Fruit fly (Drosophila melanogaster) whole organism, embryonic: ENCODE measurements around the gene Rpp21.

Source experiments
- Asciz ChIP-seq: fragments of 200-800 bp; sonication (Bioruptor generic); optimal IDR thresholded peaks from 2 replicates; lab custom pipeline; 2017; ENCODE audit warnings: missing biosample characterization, mild to moderate bottlenecking, missing genetic modification characterization, missing genetic modification reagents
- CG11504 ChIP-seq: fragments of 200-800 bp; sonication (Bioruptor generic); optimal IDR thresholded peaks from 3 replicates; lab custom pipeline; 2019; ENCODE audit warnings: missing biosample characterization, mild to moderate bottlenecking, missing genetic modification characterization, moderate library complexity
- CG11695 ChIP-seq: fragments of 200-800 bp; sonication (Bioruptor generic); IDR thresholded peaks from 3 replicates; pipeline ENCODE4 v1.3.6; 2022; ENCODE audit warnings: missing biosample characterization, missing genetic modification characterization
- CG11696 ChIP-seq: fragments of 200-800 bp; sonication (Bioruptor generic); IDR thresholded peaks from 2 replicates; pipeline ENCODE4 v1.3.6; 2022; ENCODE audit warnings: missing biosample characterization, missing genetic modification characterization
- CG12104 ChIP-seq: fragments of 200-800 bp; sonication (Bioruptor generic); optimal IDR thresholded peaks from 3 replicates; lab custom pipeline; 2016; ENCODE audit warnings: missing biosample characterization, missing genetic modification characterization
- CG12391 ChIP-seq: fragments of 200-800 bp; sonication (Bioruptor generic); optimal IDR thresholded peaks from 3 replicates; lab custom pipeline; 2018; ENCODE audit warnings: missing biosample characterization, mild to moderate bottlenecking, missing genetic modification characterization, moderate library complexity
- CG12659 ChIP-seq: fragments of 200-800 bp; sonication (Bioruptor generic); optimal IDR thresholded peaks from 3 replicates; lab custom pipeline; 2017; ENCODE audit warnings: mild to moderate bottlenecking, missing biosample characterization, missing genetic modification reagents, missing genetic modification characterization
- CG13775 ChIP-seq: fragments of 200-800 bp; sonication (Bioruptor generic); optimal IDR thresholded peaks from 3 replicates; lab custom pipeline; 2017; ENCODE audit warnings: missing biosample characterization, mild to moderate bottlenecking, missing genetic modification characterization
- CG15011 ChIP-seq: fragments of 200-800 bp; sonication (Bioruptor generic); optimal IDR thresholded peaks from 3 replicates; lab custom pipeline; 2018; ENCODE audit warnings: missing biosample characterization, mild to moderate bottlenecking, missing genetic modification characterization
- CG15479 ChIP-seq: fragments of 200-800 bp; sonication (Bioruptor generic); optimal IDR thresholded peaks from 3 replicates; lab custom pipeline; 2019; ENCODE audit warnings: missing biosample characterization, mild to moderate bottlenecking, missing genetic modification characterization, moderate library complexity
- CG15601 ChIP-seq: fragments of 200-800 bp; sonication (Bioruptor generic); optimal IDR thresholded peaks from 3 replicates; lab custom pipeline; 2019; ENCODE audit warnings: missing biosample characterization, mild to moderate bottlenecking, missing genetic modification characterization, moderate library complexity
- CG16863 ChIP-seq: fragments of 200-800 bp; sonication (Bioruptor generic); optimal IDR thresholded peaks from 3 replicates; lab custom pipeline; 2016; ENCODE audit warnings: missing biosample characterization, missing genetic modification characterization
- CG17568 ChIP-seq: fragments of 200-800 bp; sonication (Bioruptor generic); optimal IDR thresholded peaks from 2 replicates; lab custom pipeline; 2018; ENCODE audit warnings: missing biosample characterization, mild to moderate bottlenecking, missing genetic modification characterization, moderate library complexity
- CG18262 ChIP-seq: fragments of 200-800 bp; optimal IDR thresholded peaks from 3 replicates; lab custom pipeline; 2019; ENCODE audit warnings: missing biosample characterization, mild to moderate bottlenecking, missing genetic modification characterization, moderate library complexity
- CG18476 ChIP-seq: fragments of 200-800 bp; sonication (Bioruptor generic); optimal IDR thresholded peaks from 2 replicates; lab custom pipeline; 2016; ENCODE audit warnings: missing biosample characterization, mild to moderate bottlenecking, missing genetic modification characterization
- CG3065 ChIP-seq: fragments of 200-800 bp; sonication (Bioruptor generic); optimal IDR thresholded peaks from 2 replicates; lab custom pipeline; 2016; ENCODE audit warnings: missing biosample characterization, missing genetic modification characterization
- CG32532 ChIP-seq: fragments of 200-800 bp; sonication (Bioruptor generic); IDR thresholded peaks from 2 replicates; pipeline ENCODE4 v1.3.6; 2022; ENCODE audit warnings: missing biosample characterization, missing genetic modification characterization
- CG3407 ChIP-seq: fragments of 200-800 bp; sonication (Bioruptor generic); optimal IDR thresholded peaks from 2 replicates; lab custom pipeline; 2018; ENCODE audit warnings: missing biosample characterization, mild to moderate bottlenecking, missing genetic modification characterization
- CG34224 ChIP-seq: fragments of 200-800 bp; sonication (Bioruptor generic); IDR thresholded peaks from 3 replicates; pipeline ENCODE4 v1.3.6; 2022; ENCODE audit warnings: missing biosample characterization, missing genetic modification characterization; ENCODE audit not compliant: partially characterized antibody
- CG3726 ChIP-seq: fragments of 200-800 bp; sonication (Bioruptor generic); IDR thresholded peaks from 3 replicates; pipeline ENCODE4, ENCODE4 v1.3.6; 2022; ENCODE audit warnings: missing biosample characterization, missing genetic modification characterization
- CG6175 ChIP-seq: fragments of 200-800 bp; sonication (Bioruptor generic); IDR thresholded peaks from 3 replicates; pipeline ENCODE4 v1.3.6; 2022; ENCODE audit warnings: missing biosample characterization, missing genetic modification characterization
- CG8290 ChIP-seq, 3 experiments: fragments of 200-800 bp; sonication (Bioruptor generic); optimal IDR thresholded peaks; 2 replicates each; lab custom pipeline; 2016 to 2019; ENCODE audit warnings: missing biosample characterization in 3 of 3, missing genetic modification characterization in 3 of 3, mild to moderate bottlenecking in 2 of 3, moderate library complexity in 1 of 3
- CG8359 ChIP-seq: fragments of 200-800 bp; sonication (Bioruptor generic); optimal IDR thresholded peaks from 2 replicates; lab custom pipeline; 2017; ENCODE audit warnings: missing biosample characterization, mild to moderate bottlenecking, missing genetic modification characterization, borderline replicate concordance
- CG9876 ChIP-seq: fragments of 200-800 bp; sonication (Bioruptor generic); optimal IDR thresholded peaks from 2 replicates; lab custom pipeline; 2016; ENCODE audit warnings: missing biosample characterization, missing genetic modification characterization
- CoRest ChIP-seq: fragments of 200-800 bp; sonication (Bioruptor generic); optimal IDR thresholded peaks from 3 replicates; lab custom pipeline; 2018; ENCODE audit warnings: missing biosample characterization, mild to moderate bottlenecking, missing genetic modification characterization, moderate library complexity
- CrebB ChIP-seq: fragments of 200-800 bp; sonication (Bioruptor generic); optimal IDR thresholded peaks from 3 replicates; lab custom pipeline; 2018; ENCODE audit warnings: missing biosample characterization, mild to moderate bottlenecking, missing genetic modification characterization
- Deaf1 ChIP-seq: fragments of 200-800 bp; optimal IDR thresholded peaks from 3 replicates; lab custom pipeline; 2019; ENCODE audit warnings: missing biosample characterization, mild to moderate bottlenecking, missing genetic modification characterization, moderate library complexity
- Dref ChIP-seq: fragments of 200-800 bp; sonication (Bioruptor generic); IDR thresholded peaks from 2 replicates; pipeline ENCODE4 v1.3.6; 2022; ENCODE audit warnings: missing biosample characterization, missing genetic modification characterization
- MTF-1 ChIP-seq: fragments of 200-800 bp; sonication (Bioruptor generic); optimal IDR thresholded peaks from 2 replicates; lab custom pipeline; 2018; ENCODE audit warnings: missing biosample characterization, mild to moderate bottlenecking, missing genetic modification characterization, borderline replicate concordance
- Med ChIP-seq: fragments of 200-800 bp; sonication (Bioruptor generic); peaks from one replicate; lab custom pipeline; 2016; ENCODE audit warnings: missing biosample characterization, missing genetic modification characterization, mild to moderate bottlenecking, inconsistent platforms, moderate library complexity
- NC2α ChIP-seq: fragments of 200-800 bp; sonication (Bioruptor generic); optimal IDR thresholded peaks from 2 replicates; lab custom pipeline; 2016; ENCODE audit warnings: missing biosample characterization, missing genetic modification characterization
- Usf ChIP-seq: fragments of 200-800 bp; sonication (Bioruptor generic); optimal IDR thresholded peaks from 2 replicates; lab custom pipeline; 2017; ENCODE audit warnings: missing genotype, missing biosample characterization, missing genetic modification characterization
- Xrp1 ChIP-seq: fragments of 200-800 bp; sonication (Bioruptor generic); IDR thresholded peaks from 2 replicates; pipeline ENCODE4 v1.3.6; 2022; ENCODE audit warnings: missing biosample characterization, missing genetic modification characterization
- bab2 ChIP-seq: fragments of 200-800 bp; sonication (Bioruptor generic); optimal IDR thresholded peaks from 2 replicates; lab custom pipeline; 2016; ENCODE audit warnings: missing biosample characterization, missing genetic modification characterization
- bsh ChIP-seq, 2 experiments: fragments of 200-800 bp; sonication (Bioruptor generic); optimal IDR thresholded peaks; 2 replicates each; lab custom pipeline; 2017 to 2018; ENCODE audit warnings: mild to moderate bottlenecking in 2 of 2, missing biosample characterization in 2 of 2, missing genetic modification characterization in 2 of 2, moderate library complexity in 1 of 2
- dati ChIP-seq: fragments of 200-800 bp; sonication (Bioruptor generic); IDR thresholded peaks from 2 replicates; pipeline ENCODE4 v1.3.6; 2022; ENCODE audit warnings: missing biosample characterization, missing genetic modification characterization
- inv ChIP-seq: fragments of 200-800 bp; sonication (Bioruptor generic); IDR thresholded peaks from 2 replicates; pipeline ENCODE4 v1.3.6; 2022; ENCODE audit warnings: missing biosample characterization, missing genetic modification characterization; ENCODE audit not compliant: partially characterized antibody
- jumu ChIP-seq: fragments of 200-800 bp; sonication (Bioruptor generic); optimal IDR thresholded peaks from 3 replicates; lab custom pipeline; 2016; ENCODE audit warnings: missing biosample characterization, missing genetic modification characterization
- otp ChIP-seq: fragments of 200-800 bp; sonication (Bioruptor generic); IDR thresholded peaks from 3 replicates; pipeline ENCODE4, ENCODE4 v1.3.6; 2022; ENCODE audit warnings: missing biosample characterization, missing genetic modification characterization
- p53 ChIP-seq: fragments of 200-800 bp; sonication (Bioruptor generic); optimal IDR thresholded peaks from 2 replicates; lab custom pipeline; 2016; ENCODE audit warnings: missing biosample characterization, missing genetic modification characterization
- pb ChIP-seq: fragments of 200-800 bp; sonication (Bioruptor generic); optimal IDR thresholded peaks from 3 replicates; lab custom pipeline; 2016; ENCODE audit warnings: missing biosample characterization, missing genetic modification characterization
- peb ChIP-seq: fragments of 200-800 bp; sonication (Bioruptor generic); IDR thresholded peaks from 2 replicates; pipeline ENCODE4 v1.3.6; 2022; ENCODE audit warnings: missing biosample characterization, missing genetic modification characterization
- slp2 ChIP-seq: fragments of 200-800 bp; sonication (Bioruptor generic); optimal IDR thresholded peaks from 2 replicates; lab custom pipeline; 2016; ENCODE audit warnings: missing biosample characterization, missing genetic modification characterization
- sqz ChIP-seq: fragments of 200-800 bp; sonication (Bioruptor generic); optimal IDR thresholded peaks from 3 replicates; lab custom pipeline; 2018; ENCODE audit warnings: missing biosample characterization, mild to moderate bottlenecking, missing genetic modification characterization
- stwl ChIP-seq: fragments of 200-800 bp; sonication (Bioruptor generic); optimal IDR thresholded peaks from 3 replicates; lab custom pipeline; 2018; ENCODE audit warnings: missing biosample characterization, mild to moderate bottlenecking, missing genetic modification characterization, moderate library complexity
- tin ChIP-seq: fragments of 200-800 bp; sonication (Bioruptor generic); optimal IDR thresholded peaks from 3 replicates; lab custom pipeline; 2016; ENCODE audit warnings: missing biosample characterization, missing genetic modification characterization
- usp ChIP-seq: fragments of >200 bp; optimal IDR thresholded peaks from 2 replicates; lab custom pipeline; 2017; ENCODE audit warnings: missing biosample characterization, missing genetic modification characterization
- wek ChIP-seq: fragments of 200-800 bp; sonication (Bioruptor generic); optimal IDR thresholded peaks from 3 replicates; lab custom pipeline; 2018; ENCODE audit warnings: missing biosample characterization, mild to moderate bottlenecking, missing genetic modification characterization, moderate library complexity
- z ChIP-seq: fragments of 200-800 bp; sonication (Bioruptor generic); IDR thresholded peaks from 3 replicates; pipeline ENCODE4 v1.3.6; 2022; ENCODE audit warnings: missing biosample characterization, missing genetic modification characterization

Gene Rpp21

DNA sequence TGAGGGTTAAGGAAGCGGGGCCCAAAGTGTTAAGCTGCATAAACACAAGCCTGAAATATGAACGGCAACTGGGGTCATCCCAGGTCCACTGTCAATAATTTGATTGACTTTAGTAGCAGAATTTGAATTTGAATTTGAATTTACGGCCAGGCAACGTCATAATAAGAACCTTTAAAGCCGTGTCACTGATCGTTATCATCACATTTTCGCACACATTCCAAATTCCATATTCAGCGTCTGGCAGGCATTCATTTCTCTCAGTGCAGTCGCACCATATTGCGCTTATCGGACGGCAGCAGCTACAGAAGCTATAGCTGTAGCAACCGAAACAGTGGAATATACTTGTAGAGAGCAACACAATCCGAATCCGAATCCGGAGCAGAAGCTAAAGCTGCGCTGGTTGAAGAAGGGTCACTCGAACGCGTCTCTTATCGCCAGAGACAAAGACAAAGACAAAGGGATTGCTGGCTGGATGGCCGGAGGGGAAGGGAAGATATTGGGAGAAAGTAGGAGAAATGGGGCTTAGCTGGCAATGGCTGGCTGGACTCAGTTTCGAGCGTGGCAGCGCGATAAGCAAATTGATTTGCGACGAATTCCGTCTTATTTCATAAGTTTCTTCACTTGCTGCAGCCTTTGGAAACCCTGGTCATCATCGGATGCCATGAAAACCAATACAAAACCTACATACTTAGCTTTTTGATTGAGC, 22.3 kb downstream of the Rpp21 start (continued):
- TF ChIP-seq z (no peak), usp (GFP tag; lab: Kevin White, UChicago) (no peak), CrebB (tag; lab: Kevin White, UChicago) (no peak), Med (peak; percentile 88), Dref (GFP tag; lab: Robert Waterston, UW) (no peak), bsh (GFP tag; optimal IDR thresholded peaks at IDR 0.05; lab: Kevin White, UChicago) (peak in 1 of 2 experiments; percentile 61), CG9876 (no peak), Usf (no peak), jumu (GFP tag; lab: Kevin White, UChicago) (no peak), bab2 (peak; percentile 14), CG15479 (GFP tag; lab: Kevin White, UChicago) (no peak), p53 (no peak), CG32532 (GFP tag; lab: Robert Waterston, UW) (peak; percentile 28; the same call in 1 of the 2 replicates), pb (GFP tag; lab: Kevin White, UChicago) (no peak), CG11695 (GFP tag; lab: Robert Waterston, UW) (0 out of 3 replicates have a peak, but pooled peaks have one; percentile 30), CG8290 (GFP tag; optimal IDR thresholded peaks at IDR 0.05; lab: Kevin White, UChicago) (no peak), CG8290 (tag; optimal IDR thresholded peaks at IDR 0.05; lab: Kevin White, UChicago) (peak in 1 of 2 experiments; percentile 67), CG15601 (tag; lab: Kevin White, UChicago) (no peak), tin (GFP tag; lab: Kevin White, UChicago) (peak; percentile 62), CG18262 (tag; lab: Kevin White, UChicago) (peak; percentile 48), slp2 (no peak), CG8359 (GFP tag; lab: Kevin White, UChicago) (peak; percentile 26), CG17568 (no peak), CG3407 (GFP tag; lab: Kevin White, UChicago) (peak; percentile 4), wek (GFP tag; lab: Kevin White, UChicago) (no peak), Asciz (GFP tag; lab: Kevin White, UChicago) (peak; percentile 33), peb (peak; percentile 29; the same call in 1 of the 2 replicates), Deaf1 (tag; lab: Kevin White, UChicago) (no peak), CG12391 (peak; percentile 23), CG3726 (GFP tag; lab: Robert Waterston, UW) (no peak), CG11696 (GFP tag; lab: Robert Waterston, UW) (no peak), CG18476 (GFP tag; lab: Kevin White, UChicago) (no peak), CG15011 (GFP tag; lab: Kevin White, UChicago) (no peak), CG12104 (GFP tag; lab: Kevin White, UChicago) (no peak), stwl (tag; lab: Kevin White, UChicago) (no peak), CG13775 (no peak), MTF-1 (GFP tag; lab: Kevin White, UChicago) (no peak), CG16863 (GFP tag; lab: Kevin White, UChicago) (peak; percentile 18), otp (0 out of 3 replicates have a peak, but pooled peaks have one; percentile 10), CG3065 (GFP tag; lab: Kevin White, UChicago) (no peak), CG34224 (GFP tag; lab: Robert Waterston, UW) (no peak), NC2α (GFP tag; lab: Kevin White, UChicago) (no peak), CG11504 (tag; lab: Kevin White, UChicago) (peak; percentile 67), sqz (no peak), CG12659 (peak; percentile 3), CG6175 (GFP tag; lab: Robert Waterston, UW) (no peak), Xrp1 (GFP tag; lab: Robert Waterston, UW) (peak; percentile 58; the same call in 1 of the 2 replicates), inv (GFP tag; lab: Robert Waterston, UW) (no peak), dati (GFP tag; lab: Robert Waterston, UW) (no peak), CoRest (peak; percentile 35)
